Fruit fly (Drosophila melanogaster) whole organism, embryonic: ENCODE data around the gene ATPsyngamma.

Source experiments
- Aef1 ChIP-seq: fragments of 200-800 bp; sonication (Bioruptor generic); IDR thresholded peaks from 3 replicates; pipeline ENCODE4 v1.3.6; 2022; ENCODE audit warnings: missing biosample characterization, missing genetic modification characterization
- CG12071 ChIP-seq: fragments of 200-800 bp; sonication (Bioruptor generic); optimal IDR thresholded peaks from 3 replicates; lab custom pipeline; 2018; ENCODE audit warnings: missing biosample characterization, mild to moderate bottlenecking, missing genetic modification characterization
- H15 ChIP-seq: fragments of 200-800 bp; sonication (Bioruptor generic); IDR thresholded peaks from 3 replicates; pipeline ENCODE4 v1.3.6; 2022; ENCODE audit warnings: missing biosample characterization, missing genetic modification characterization
- Lpt ChIP-seq: fragments of >200 bp; optimal IDR thresholded peaks from 2 replicates; lab custom pipeline; 2018; ENCODE audit warnings: missing biosample characterization, missing genetic modification characterization
- nerfin-1 ChIP-seq: fragments of 200-800 bp; sonication (Bioruptor generic); optimal IDR thresholded peaks from 3 replicates; lab custom pipeline; 2019; ENCODE audit warnings: missing biosample characterization, mild to moderate bottlenecking, missing genetic modification characterization, moderate library complexity
- stwl ChIP-seq: fragments of 200-800 bp; sonication (Bioruptor generic); optimal IDR thresholded peaks from 3 replicates; lab custom pipeline; 2018; ENCODE audit warnings: missing biosample characterization, mild to moderate bottlenecking, missing genetic modification characterization, moderate library complexity

DNA sequence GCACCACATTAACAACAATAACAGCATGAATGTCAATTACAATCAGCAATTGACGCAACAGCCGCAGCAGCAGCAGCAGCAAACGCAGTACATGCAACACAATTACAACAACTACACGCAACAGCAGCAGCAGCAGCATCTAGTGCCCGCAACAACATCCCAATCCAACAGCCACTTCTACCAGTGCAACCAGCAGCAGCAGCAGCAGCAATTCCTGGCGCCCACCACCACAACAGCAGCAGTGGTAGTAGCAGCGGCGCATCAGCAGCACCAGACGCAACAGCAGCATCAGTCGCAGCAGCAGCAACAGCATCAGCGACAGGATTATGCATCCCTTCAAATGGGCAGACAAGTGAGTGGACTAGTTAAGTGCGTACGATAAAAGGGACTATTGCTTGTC lies 18.3 kb upstream of the ATPsyngamma start:
- TF ChIP-seq Lpt (GFP tag; lab: Kevin White, UChicago) = no peak
- TF ChIP-seq stwl (tag; lab: Kevin White, UChicago) = no peak
- no peak for TF ChIP-seq H15 (GFP tag; lab: Robert Waterston, UW)
- TF ChIP-seq nerfin-1 (tag; lab: Kevin White, UChicago) = no peak
- no peak for TF ChIP-seq CG12071 (GFP tag; lab: Kevin White, UChicago)
- no peak for TF ChIP-seq Aef1 (GFP tag; lab: Robert Waterston, UW)
